Worm (Caenorhabditis elegans) whole organism, L2 larva: ENCODE data around the gene F46E10.3.

Experiments
- C34F6.9 ChIP-seq: fragments of 150-350 bp; optimal IDR thresholded peaks from 2 replicates; lab custom pipeline; 2014; ENCODE audit warnings: missing biosample characterization, missing genetic modification characterization
- F13H6.1 ChIP-seq: sonication (generic microtip); optimal IDR thresholded peaks from 2 replicates; lab custom pipeline; 2016; ENCODE audit warnings: missing genetic modification characterization, missing compliant biosample characterization
- R02D3.7 ChIP-seq: fragments of 150-350 bp; optimal IDR thresholded peaks from 2 replicates; lab custom pipeline; 2014; ENCODE audit warnings: missing biosample characterization, missing genetic modification characterization
- alr-1 ChIP-seq: fragments of 150-350 bp; optimal IDR thresholded peaks from 2 replicates; lab custom pipeline; 2014; ENCODE audit warnings: missing biosample characterization, missing genetic modification characterization
- aly-2 ChIP-seq: fragments of 150-350 bp; optimal IDR thresholded peaks from 2 replicates; lab custom pipeline; 2014; ENCODE audit warnings: missing biosample characterization, missing genetic modification characterization
- blmp-1 ChIP-seq: sonication (generic microtip); optimal IDR thresholded peaks from 2 replicates; lab custom pipeline; 2017; ENCODE audit warnings: missing genetic modification characterization, mild to moderate bottlenecking, missing compliant biosample characterization, antibody characterized with exemption, moderate library complexity; ENCODE audit not compliant: insufficient read depth
- ceh-16 ChIP-seq: fragments of 150-350 bp; optimal IDR thresholded peaks from 2 replicates; lab custom pipeline; 2014; ENCODE audit warnings: missing biosample characterization, missing genetic modification characterization
- dmd-4 ChIP-seq: sonication (generic microtip); optimal IDR thresholded peaks from 2 replicates; lab custom pipeline; 2017; ENCODE audit warnings: missing biosample characterization, missing genetic modification characterization
- egl-27 ChIP-seq: sonication (generic microtip); optimal IDR thresholded peaks from 3 replicates; lab custom pipeline; 2017; ENCODE audit warnings: missing biosample characterization, missing genetic modification reagents, missing genetic modification characterization
- elt-1 ChIP-seq: fragments of 150-350 bp; optimal IDR thresholded peaks from 2 replicates; lab custom pipeline; 2014; ENCODE audit warnings: missing biosample characterization, missing genetic modification characterization
- elt-3 ChIP-seq: sonication (generic microtip); optimal IDR thresholded peaks from 2 replicates; lab custom pipeline; 2017; ENCODE audit warnings: missing biosample characterization, missing genetic modification characterization
- gmeb-1 ChIP-seq: fragments of 150-350 bp; optimal IDR thresholded peaks from 2 replicates; lab custom pipeline; 2014; ENCODE audit warnings: missing biosample characterization, missing genetic modification characterization
- lin-11 ChIP-seq: fragments of 150-350 bp; sonication (generic microtip); optimal IDR thresholded peaks from 2 replicates; lab custom pipeline; 2014; ENCODE audit warnings: missing biosample characterization, missing genetic modification characterization, inconsistent platforms, mixed read lengths
- mab-5 ChIP-seq: fragments of 150-350 bp; optimal IDR thresholded peaks from 2 replicates; lab custom pipeline; 2014; ENCODE audit warnings: missing biosample characterization, missing genetic modification characterization
- mbf-1 ChIP-seq: sonication (generic microtip); optimal IDR thresholded peaks from 2 replicates; lab custom pipeline; 2017; ENCODE audit warnings: missing biosample characterization, missing genetic modification characterization
- mdl-1 ChIP-seq, 2 experiments: fragments of 150-350 bp in 1 of 2; sonication (generic microtip) in 1 of 2; optimal IDR thresholded peaks; 2 replicates each; lab custom pipeline; 2017; ENCODE audit warnings: missing biosample characterization in 2 of 2, missing genetic modification characterization in 2 of 2
- nhr-10 ChIP-seq: sonication (generic microtip); optimal IDR thresholded peaks from 2 replicates; lab custom pipeline; 2017; ENCODE audit warnings: missing biosample characterization, missing genetic modification characterization
- nhr-11 ChIP-seq: fragments of 150-350 bp; optimal IDR thresholded peaks from 2 replicates; lab custom pipeline; 2014; ENCODE audit warnings: missing biosample characterization, missing genetic modification characterization
- nhr-129 ChIP-seq: fragments of 150-350 bp; optimal IDR thresholded peaks from 2 replicates; lab custom pipeline; 2014; ENCODE audit warnings: missing biosample characterization, missing genetic modification characterization
- nhr-21 ChIP-seq: fragments of 150-350 bp; optimal IDR thresholded peaks from 2 replicates; lab custom pipeline; 2014; ENCODE audit warnings: missing biosample characterization, missing genetic modification characterization
- nhr-23 ChIP-seq: fragments of 150-350 bp; optimal IDR thresholded peaks from 2 replicates; lab custom pipeline; 2014; ENCODE audit warnings: missing biosample characterization, missing genetic modification reagents, missing genetic modification characterization
- nhr-237 ChIP-seq: fragments of 150-350 bp; optimal IDR thresholded peaks from 2 replicates; lab custom pipeline; 2014; ENCODE audit warnings: missing biosample characterization, missing genetic modification characterization
- nhr-25 ChIP-seq: fragments of 150-350 bp; sonication (generic microtip); optimal IDR thresholded peaks from 3 replicates; lab custom pipeline; 2014; ENCODE audit warnings: missing biosample characterization, missing genetic modification characterization
- nhr-6 ChIP-seq: fragments of 150-350 bp; optimal IDR thresholded peaks from 2 replicates; lab custom pipeline; 2014; ENCODE audit warnings: missing biosample characterization, missing genetic modification characterization
- skn-1 ChIP-seq: sonication (generic microtip); optimal IDR thresholded peaks from 2 replicates; lab custom pipeline; 2017; ENCODE audit warnings: missing biosample characterization, missing genetic modification characterization
- sma-3 ChIP-seq: sonication (generic microtip); optimal IDR thresholded peaks from 2 replicates; lab custom pipeline; 2016; ENCODE audit warnings: missing genetic modification reagents, missing genetic modification characterization, missing compliant biosample characterization
- sma-9 ChIP-seq, 2 experiments: fragments of 150-350 bp in 1 of 2; sonication (generic microtip) in 1 of 2; optimal IDR thresholded peaks; 2 replicates each; lab custom pipeline; 2014 to 2016; ENCODE audit warnings: missing genetic modification characterization in 2 of 2, mild to moderate bottlenecking in 1 of 2, missing biosample characterization in 1 of 2, missing compliant biosample characterization in 1 of 2, missing genetic modification reagents in 1 of 2, moderate library complexity in 1 of 2
- snpc-4 ChIP-seq: fragments of 150-350 bp; optimal IDR thresholded peaks from 2 replicates; lab custom pipeline; 2014; ENCODE audit warnings: missing biosample characterization, missing genetic modification characterization
- unc-39 ChIP-seq: fragments of 150-350 bp; optimal IDR thresholded peaks from 2 replicates; lab custom pipeline; 2014; ENCODE audit warnings: missing biosample characterization, missing genetic modification characterization
- unc-55 ChIP-seq: fragments of 150-350 bp; sonication (generic microtip); optimal IDR thresholded peaks from 3 replicates; lab custom pipeline; 2014; ENCODE audit warnings: missing biosample characterization, missing genetic modification reagents, missing genetic modification characterization
- zag-1 ChIP-seq: fragments of 150-350 bp; optimal IDR thresholded peaks from 2 replicates; lab custom pipeline; 2014; ENCODE audit warnings: missing biosample characterization, missing genetic modification characterization
- ztf-11 ChIP-seq: sonication (generic microtip); optimal IDR thresholded peaks from 2 replicates; lab custom pipeline; 2017; ENCODE audit warnings: missing biosample characterization, missing genetic modification characterization
- ztf-4 ChIP-seq: fragments of 150-350 bp; optimal IDR thresholded peaks from 2 replicates; lab custom pipeline; 2014; ENCODE audit warnings: missing biosample characterization, missing genetic modification characterization

The F46E10.3 gene

ce11 chrV:6504131-6504827, 13.8 kb upstream of the F46E10.3 start, which contains the start of gene moc-2:
moc-2 (minus strand) TSS chrV:6504181.
- no peak for TF ChIP-seq snpc-4
- TF ChIP-seq elt-3 (tag; lab: Kevin White, UChicago), result no peak
- no peak for TF ChIP-seq unc-55 (GFP tag; lab: Kevin White, UChicago)
- TF ChIP-seq elt-1 (tag; lab: Kevin White, UChicago), result no peak
- TF ChIP-seq alr-1 (tag; lab: Kevin White, UChicago), result no peak
- TF ChIP-seq gmeb-1 (tag; lab: Kevin White, UChicago), result no peak
- TF ChIP-seq aly-2 (tag; lab: Kevin White, UChicago), result no peak
- no peak for TF ChIP-seq unc-39 (tag; lab: Kevin White, UChicago)
- no peak for TF ChIP-seq nhr-11
- TF ChIP-seq mab-5 (tag; lab: Kevin White, UChicago), result no peak
- TF ChIP-seq blmp-1 (tag; lab: Kevin White, UChicago), result no peak
- no peak for TF ChIP-seq C34F6.9 (tag; lab: Kevin White, UChicago)
- no peak for TF ChIP-seq dmd-4 (tag; lab: Kevin White, UChicago)
- TF ChIP-seq sma-9 (GFP tag; optimal IDR thresholded peaks at IDR 0.05; lab: Kevin White, UChicago), result no peak
- TF ChIP-seq sma-9 (tag; optimal IDR thresholded peaks at IDR 0.05; lab: Kevin White, UChicago), result no peak
- no peak for TF ChIP-seq zag-1

ce11 chrV:6505339-6505811, 12.7 kb upstream of the F46E10.3 start, which contains the start of gene W01A11.7:
W01A11.7 (minus strand) TSS chrV:6505389.
- TF ChIP-seq elt-3 (tag; lab: Kevin White, UChicago) (no peak), nhr-21 (tag; lab: Kevin White, UChicago) (peak; percentile 18), sma-3 (GFP tag; lab: Kevin White, UChicago) (peak; percentile 78), gmeb-1 (tag; lab: Kevin White, UChicago) (peak; percentile 34), sma-9 (GFP tag; optimal IDR thresholded peaks at IDR 0.05; lab: Kevin White, UChicago) (peak; percentile 47), sma-9 (tag; optimal IDR thresholded peaks at IDR 0.05; lab: Kevin White, UChicago) (no peak), lin-11 (tag; lab: Kevin White, UChicago) (no peak), ztf-4 (tag; lab: Kevin White, UChicago) (no peak), nhr-25 (peak; percentile 48), nhr-129 (tag; lab: Kevin White, UChicago) (peak; percentile 34)

ce11 chrV:6506238-6506956, 11.7 kb upstream of the F46E10.3 start:
- TF ChIP-seq ztf-11 (tag; lab: Kevin White, UChicago), result no peak
- TF ChIP-seq F13H6.1 (tag; lab: Kevin White, UChicago), result no peak
- no peak for TF ChIP-seq elt-3 (tag; lab: Kevin White, UChicago)
- no peak for TF ChIP-seq ceh-16
- TF ChIP-seq blmp-1 (tag; lab: Kevin White, UChicago), result no peak
- TF ChIP-seq lin-11 (tag; lab: Kevin White, UChicago), result no peak
- no peak for TF ChIP-seq nhr-25
- no peak for TF ChIP-seq mbf-1 (tag; lab: Kevin White, UChicago)
- TF ChIP-seq mdl-1 (tag; optimal IDR thresholded peaks at IDR 0.05; lab: Kevin White, UChicago), result no peak
- no peak for TF ChIP-seq nhr-129 (tag; lab: Kevin White, UChicago)

- TF ChIP-seq mdl-1 (tag; optimal IDR thresholded peaks at IDR 0.05; lab: Kevin White, UChicago) (no peak), C34F6.9 (tag; lab: Kevin White, UChicago) (no peak), skn-1 (tag; lab: Kevin White, UChicago) (no peak), nhr-10 (tag; lab: Kevin White, UChicago) (no peak), ztf-11 (tag; lab: Kevin White, UChicago) (no peak), lin-11 (tag; lab: Kevin White, UChicago) (no peak), nhr-237 (tag; lab: Kevin White, UChicago) (no peak), mab-5 (tag; lab: Kevin White, UChicago) (no peak), nhr-6 (no peak), mbf-1 (tag; lab: Kevin White, UChicago) (no peak), egl-27 (tag; lab: Kevin White, UChicago) (no peak), ceh-16 (no peak), nhr-129 (tag; lab: Kevin White, UChicago) (no peak), nhr-11 (no peak), nhr-23 (no peak), nhr-25 (no peak), R02D3.7 (tag; lab: Kevin White, UChicago) (no peak)
Observed at ce11 chrV:6508703-6509102, 9.4 kb upstream of the F46E10.3 start, which contains the start of gene ubh-3. ubh-3 (minus strand) TSS chrV:6508803.
